Worm (Caenorhabditis elegans): ENCODE data around the gene snrp-200.
A peak's percentile ranks its signal among the peaks of the same experiment; 100 is the strongest.
"Not testable (repeated sequence)": the region's sequence is repeated elsewhere in the genome, so short reads cannot be mapped to it uniquely, and the experiment has no call there.

Gene snrp-200

DNA sequence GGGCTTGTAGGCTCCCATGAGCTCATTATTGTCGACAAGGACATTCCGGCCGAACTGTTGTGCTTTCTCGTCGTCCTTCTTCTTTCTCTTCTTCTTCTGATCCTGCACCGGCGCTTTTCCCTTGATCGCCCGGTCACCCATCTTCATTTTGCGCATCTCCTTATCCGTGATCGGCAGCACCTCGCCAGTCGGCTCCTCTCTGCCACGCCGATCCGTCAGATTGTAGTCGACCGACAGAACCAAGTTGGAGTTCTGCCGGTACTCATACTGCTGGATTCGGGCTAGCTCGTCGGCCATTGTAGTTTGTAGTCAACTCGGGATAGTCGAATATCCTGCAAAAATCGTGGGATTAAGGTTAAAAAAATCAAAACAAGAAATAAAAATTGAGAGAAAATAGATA is at the start of gene snrp-200:
Gene snrp-200, minus strand, starts transcription at position 332 of the 400 bp plus-strand sequence.
- TF ChIP-seq nhr-10 (tag; optimal IDR thresholded peaks at IDR 0.05) (no peak), nhr-23 (tag; optimal IDR thresholded peaks at IDR 0.05) (no peak), sem-4 (tag; optimal IDR thresholded peaks at IDR 0.05) (no peak), lin-13 (GFP tag; optimal IDR thresholded peaks at IDR 0.05) (no peak), R02D3.7 (tag; optimal IDR thresholded peaks at IDR 0.05) (no peak), aly-2 (tag; optimal IDR thresholded peaks at IDR 0.05) (no peak), lsy-2 (tag; optimal IDR thresholded peaks at IDR 0.05) (no peak), blmp-1 (tag; optimal IDR thresholded peaks at IDR 0.05; ENCODE audit: insufficient read depth) (no peak)

- TF ChIP-seq lin-39 (tag; optimal IDR thresholded peaks at IDR 0.05) (no peak), sem-4 (tag; optimal IDR thresholded peaks at IDR 0.05) (no peak), elt-1 (tag; optimal IDR thresholded peaks at IDR 0.05) (no peak), mab-5 (tag; optimal IDR thresholded peaks at IDR 0.05) (no peak), fos-1 (tag; optimal IDR thresholded peaks at IDR 0.05) (no peak), unc-55 (GFP tag; optimal IDR thresholded peaks at IDR 0.05) (peak; percentile 9), ztf-4 (tag; optimal IDR thresholded peaks at IDR 0.05) (no peak), mdl-1 (tag; optimal IDR thresholded peaks at IDR 0.05) (peak in 1 of 2 experiments; percentile 1)
Measured at ce11 chrII:12785391-12785790, 48.7 kb upstream of the snrp-200 start, which contains the start of gene Y46G5A.15. Gene Y46G5A.15 (minus strand): TSS chrII:12785416.

DNA sequence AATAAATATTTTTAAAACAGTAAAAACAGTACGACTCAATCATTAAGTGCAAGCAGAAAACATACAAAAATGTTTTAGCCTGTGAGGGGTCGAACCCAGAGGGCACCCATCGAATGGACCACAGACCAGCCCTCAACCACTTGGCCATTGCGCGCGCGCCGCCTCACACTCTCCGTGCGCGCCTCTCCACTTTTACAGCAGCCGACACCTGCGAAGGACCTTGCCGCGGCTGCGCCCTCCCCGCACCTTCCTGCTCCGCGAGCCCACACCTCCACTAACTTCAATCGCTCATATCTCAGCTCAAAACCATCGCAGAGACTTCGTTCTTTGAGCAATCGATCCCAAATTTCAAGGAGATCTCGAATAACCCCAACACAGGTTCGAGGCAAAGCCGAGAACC is 41.7 kb upstream of the snrp-200 start:
- TF ChIP-seq unc-55 (GFP tag; optimal IDR thresholded peaks at IDR 0.05) (peak; percentile 67), nhr-129 (tag; optimal IDR thresholded peaks at IDR 0.05) (peak; percentile 56), snpc-4 (tag; optimal IDR thresholded peaks at IDR 0.05) (peak; percentile 97), F13H6.1 (tag; optimal IDR thresholded peaks at IDR 0.05) (peak; percentile 33), sma-3 (GFP tag; optimal IDR thresholded peaks at IDR 0.05) (peak; percentile 38), crh-2 (tag; optimal IDR thresholded peaks at IDR 0.05) (peak; percentile 32), lsy-2 (tag; optimal IDR thresholded peaks at IDR 0.05) (peak; percentile 33 to 41), sma-9 (GFP tag; optimal IDR thresholded peaks at IDR 0.05) (peak; percentile 50), lin-13 (GFP tag; optimal IDR thresholded peaks at IDR 0.05) (peak; percentile 96), gmeb-1 (tag; optimal IDR thresholded peaks at IDR 0.05) (peak; percentile 29)
- not testable (repeated sequence) for TF ChIP-seq sma-9 (tag; optimal IDR thresholded peaks at IDR 0.05)

DNA sequence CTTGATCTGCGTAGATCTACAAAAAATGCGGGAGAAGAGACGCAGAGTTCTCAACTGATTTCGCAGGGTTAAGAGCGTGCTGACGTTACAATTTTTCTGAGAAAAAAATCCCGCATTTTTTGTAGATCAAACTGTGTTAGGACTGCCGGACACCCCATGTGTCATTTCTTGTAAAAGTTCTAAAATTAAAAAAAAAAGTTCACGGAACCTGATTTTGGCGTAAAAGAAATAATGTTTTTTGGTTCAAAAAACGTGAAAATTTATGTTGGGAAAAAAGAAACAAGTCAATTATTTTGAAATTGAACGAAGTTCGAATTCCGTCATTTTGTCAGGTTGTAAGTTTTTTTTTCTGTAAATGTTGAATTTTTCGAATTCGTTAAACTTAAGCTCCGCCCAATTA is 39.7 kb upstream of the snrp-200 start, which contains the start of gene Y46G5A.34:
Gene Y46G5A.34, plus strand, starts transcription at position 301 of the 400 bp plus-strand sequence.
- TF ChIP-seq nhr-129 (tag; optimal IDR thresholded peaks at IDR 0.05), result no peak
- no peak for TF ChIP-seq ama-1 (optimal IDR thresholded peaks at IDR 0.05)
- no peak for TF ChIP-seq C34F6.9 (tag; optimal IDR thresholded peaks at IDR 0.05)
- TF ChIP-seq R02D3.7 (tag; optimal IDR thresholded peaks at IDR 0.05), result no peak
- TF ChIP-seq lin-11 (tag; optimal IDR thresholded peaks at IDR 0.05), result no peak
- no peak for TF ChIP-seq egl-27 (tag; optimal IDR thresholded peaks at IDR 0.05)
- TF ChIP-seq fos-1 (tag; optimal IDR thresholded peaks at IDR 0.05), result no peak
- TF ChIP-seq nhr-12 (tag; optimal IDR thresholded peaks at IDR 0.05), result no peak
- TF ChIP-seq nhr-23 (tag; optimal IDR thresholded peaks at IDR 0.05), result no peak
- no peak for TF ChIP-seq ztf-11 (tag; optimal IDR thresholded peaks at IDR 0.05)
- no peak for TF ChIP-seq ztf-4 (tag; optimal IDR thresholded peaks at IDR 0.05)
- TF ChIP-seq dmd-4 (tag; optimal IDR thresholded peaks at IDR 0.05), result no peak
- no peak for TF ChIP-seq mbf-1 (tag; optimal IDR thresholded peaks at IDR 0.05)
- no peak for TF ChIP-seq blmp-1 (tag; optimal IDR thresholded peaks at IDR 0.05; ENCODE audit: insufficient read depth)
- no peak for TF ChIP-seq unc-55 (GFP tag; optimal IDR thresholded peaks at IDR 0.05)
- TF ChIP-seq Y55F3AM.14 (GFP tag; optimal IDR thresholded peaks at IDR 0.05), result no peak
- TF ChIP-seq nhr-6 (tag; optimal IDR thresholded peaks at IDR 0.05), result no peak
- TF ChIP-seq unc-39 (tag; optimal IDR thresholded peaks at IDR 0.05), result no peak
- TF ChIP-seq nhr-77 (tag; optimal IDR thresholded peaks at IDR 0.05), result no peak
- TF ChIP-seq mdl-1 (tag; optimal IDR thresholded peaks at IDR 0.05), result no peak

DNA sequence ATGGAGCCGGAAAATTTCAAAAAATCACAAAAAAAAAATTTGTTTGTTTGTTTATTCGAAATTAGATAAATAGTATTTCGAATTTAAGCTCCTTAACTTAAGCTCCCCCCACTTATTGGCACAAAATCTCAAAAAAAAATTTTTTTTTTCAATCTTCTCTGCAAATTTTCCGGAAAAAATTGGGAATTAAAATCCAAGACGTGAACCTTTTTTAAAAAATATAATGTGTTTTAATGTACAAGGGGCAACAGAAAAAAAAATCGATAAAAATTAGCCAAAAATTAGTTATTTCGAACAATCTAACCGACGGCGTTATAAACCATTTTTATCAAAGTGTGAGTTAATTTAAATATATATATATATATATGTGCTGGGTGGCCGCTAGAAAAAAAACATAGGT is 37.7 kb upstream of the snrp-200 start, which contains the start of gene Y46G5A.14:
Gene Y46G5A.14, plus strand, starts transcription at position 301 of the 400 bp plus-strand sequence.
- TF ChIP-seq unc-55 (GFP tag; optimal IDR thresholded peaks at IDR 0.05) (no peak), mab-5 (tag; optimal IDR thresholded peaks at IDR 0.05) (no peak), lsy-2 (tag; optimal IDR thresholded peaks at IDR 0.05) (no peak)
